Worm (Caenorhabditis elegans): Measurements from ENCODE around the gene T21E8.6.

Gene T21E8.6

ce11 chrX:10859622-10860021, 22.5 kb upstream of the T21E8.6 start:
- TF ChIP-seq nhr-77 (tag; optimal IDR thresholded peaks at IDR 0.05): no peak
- no peak for TF ChIP-seq nhr-11 (tag; optimal IDR thresholded peaks at IDR 0.05)
- no peak for TF ChIP-seq mml-1 (tag; optimal IDR thresholded peaks at IDR 0.05)
- no peak for TF ChIP-seq pqm-1 (tag; optimal IDR thresholded peaks at IDR 0.05)
- TF ChIP-seq mdl-1 (tag; optimal IDR thresholded peaks at IDR 0.05): no peak
- TF ChIP-seq pha-4 (tag; optimal IDR thresholded peaks at IDR 0.05): no peak
- no peak for TF ChIP-seq ztf-4 (tag; optimal IDR thresholded peaks at IDR 0.05)
- TF ChIP-seq lsy-12 (tag; optimal IDR thresholded peaks at IDR 0.05): no peak
- TF ChIP-seq jun-1 (tag; optimal IDR thresholded peaks at IDR 0.05): no peak
- no peak for TF ChIP-seq unc-39 (tag; optimal IDR thresholded peaks at IDR 0.05)
- no peak for TF ChIP-seq fkh-10 (GFP tag; optimal IDR thresholded peaks at IDR 0.05)
- no peak for TF ChIP-seq nhr-237 (tag; optimal IDR thresholded peaks at IDR 0.05)
- TF ChIP-seq ceh-82 (tag; optimal IDR thresholded peaks at IDR 0.05): no peak
- TF ChIP-seq elt-3 (tag; optimal IDR thresholded peaks at IDR 0.05): no peak
- TF ChIP-seq nhr-76 (tag; optimal IDR thresholded peaks at IDR 0.05): no peak

- TF ChIP-seq skn-1 (tag; optimal IDR thresholded peaks at IDR 0.05): no peak
- TF ChIP-seq elt-3 (tag; optimal IDR thresholded peaks at IDR 0.05): no peak
- no peak for TF ChIP-seq lin-39 (tag; optimal IDR thresholded peaks at IDR 0.05)
- no peak for TF ChIP-seq nfya-1 (tag; optimal IDR thresholded peaks at IDR 0.05; ENCODE audit: insufficient read depth)
- TF ChIP-seq nhr-25 (tag; optimal IDR thresholded peaks at IDR 0.05): no peak
Observed at ce11 chrX:10861673-10862072, 20.4 kb upstream of the T21E8.6 start.

- no peak for TF ChIP-seq hmg-11 (tag; optimal IDR thresholded peaks at IDR 0.05)
- no peak for TF ChIP-seq elt-1 (tag; optimal IDR thresholded peaks at IDR 0.05)
- TF ChIP-seq elt-3 (tag; optimal IDR thresholded peaks at IDR 0.05): no peak
- no peak for TF ChIP-seq nhr-28 (tag; optimal IDR thresholded peaks at IDR 0.05)
- TF ChIP-seq daf-12 (tag; optimal IDR thresholded peaks at IDR 0.05): no peak
- no peak for TF ChIP-seq sea-2 (GFP tag; optimal IDR thresholded peaks at IDR 0.05)
- no peak for TF ChIP-seq nhr-77 (tag; optimal IDR thresholded peaks at IDR 0.05)
- TF ChIP-seq nhr-12 (tag; optimal IDR thresholded peaks at IDR 0.05): no peak
- no peak for TF ChIP-seq jun-1 (tag; optimal IDR thresholded peaks at IDR 0.05)
- no peak for TF ChIP-seq nhr-237 (tag; optimal IDR thresholded peaks at IDR 0.05)
Observed at ce11 chrX:10862582-10862981, 19.5 kb upstream of the T21E8.6 start.

- TF ChIP-seq nhr-77 (tag; optimal IDR thresholded peaks at IDR 0.05) (no peak), fos-1 (tag; optimal IDR thresholded peaks at IDR 0.05) (no peak), nhr-43 (tag; optimal IDR thresholded peaks at IDR 0.05; ENCODE audit: poor library complexity, severe bottlenecking) (no peak), mdl-1 (tag; optimal IDR thresholded peaks at IDR 0.05) (no peak), aly-2 (tag; optimal IDR thresholded peaks at IDR 0.05) (no peak), nhr-67 (tag; optimal IDR thresholded peaks at IDR 0.05) (no peak), ama-1 (optimal IDR thresholded peaks at IDR 0.05) (no peak), lin-15B (tag; optimal IDR thresholded peaks at IDR 0.05) (no peak), lin-39 (tag; optimal IDR thresholded peaks at IDR 0.05) (no peak), jun-1 (tag; optimal IDR thresholded peaks at IDR 0.05) (no peak), tbx-2 (tag; optimal IDR thresholded peaks at IDR 0.05) (no peak), eor-1 (tag; optimal IDR thresholded peaks at IDR 0.05) (no peak), unc-62 (GFP tag; optimal IDR thresholded peaks at IDR 0.05) (no peak), pha-4 (tag; optimal IDR thresholded peaks at IDR 0.05) (no peak), nhr-12 (tag; optimal IDR thresholded peaks at IDR 0.05) (no peak)
Observed at ce11 chrX:10864322-10864721, 17.8 kb upstream of the T21E8.6 start, which contains the start of gene pgp-8. Gene pgp-8 (minus strand): TSS chrX:10864422.

- TF ChIP-seq elt-2 (tag; optimal IDR thresholded peaks at IDR 0.05) (no peak), fos-1 (tag; optimal IDR thresholded peaks at IDR 0.05) (no peak), nhr-23 (tag; optimal IDR thresholded peaks at IDR 0.05) (no peak), unc-62 (GFP tag; optimal IDR thresholded peaks at IDR 0.05) (no peak), nhr-76 (tag; optimal IDR thresholded peaks at IDR 0.05) (no peak), nfya-1 (tag; optimal IDR thresholded peaks at IDR 0.05; ENCODE audit: insufficient read depth) (no peak), lin-39 (tag; optimal IDR thresholded peaks at IDR 0.05) (no peak), aly-2 (tag; optimal IDR thresholded peaks at IDR 0.05) (no peak), nhr-28 (tag; optimal IDR thresholded peaks at IDR 0.05) (no peak), elt-3 (tag; optimal IDR thresholded peaks at IDR 0.05) (no peak), ceh-9 (tag; optimal IDR thresholded peaks at IDR 0.05) (no peak), elt-1 (tag; optimal IDR thresholded peaks at IDR 0.05) (no peak), egl-27 (tag; optimal IDR thresholded peaks at IDR 0.05) (no peak)
Observed at ce11 chrX:10870137-10870536, 11.9 kb upstream of the T21E8.6 start, which contains the start of gene pgp-7. Gene pgp-7 (minus strand): TSS chrX:10870237.
